Worm (Caenorhabditis elegans) whole organism, mixed stage, embryonic: ENCODE results near the gene ints-13.

ENCODE experiments used
- bed-3 ChIP-seq: fragments of 200-800 bp; sonication (Bioruptor generic); optimal IDR thresholded peaks from 3 replicates; lab custom pipeline; 2018; ENCODE audit warnings: mild to moderate bottlenecking, missing genetic modification characterization, moderate library complexity, missing compliant biosample characterization
- blmp-1 ChIP-seq: fragments of 150-350 bp; optimal IDR thresholded peaks from 2 replicates; lab custom pipeline; 2014; ENCODE audit warnings: missing biosample characterization, missing genetic modification characterization
- ceh-39 ChIP-seq: fragments of 150-350 bp; optimal IDR thresholded peaks from 2 replicates; lab custom pipeline; 2014; ENCODE audit warnings: missing biosample characterization, missing genetic modification characterization
- ceh-43 ChIP-seq: fragments of 200-800 bp; sonication (Bioruptor generic); optimal IDR thresholded peaks from 2 replicates; lab custom pipeline; 2018; ENCODE audit warnings: mild to moderate bottlenecking, missing genetic modification characterization, moderate library complexity, missing compliant biosample characterization
- ceh-83 ChIP-seq: fragments of 200-800 bp; sonication (Bioruptor generic); optimal IDR thresholded peaks from 2 replicates; lab custom pipeline; 2018; ENCODE audit warnings: mild to moderate bottlenecking, missing genetic modification characterization, missing compliant biosample characterization
- ces-1 ChIP-seq: fragments of 150-350 bp; optimal IDR thresholded peaks from 2 replicates; lab custom pipeline; 2014; ENCODE audit warnings: missing biosample characterization, missing genetic modification reagents, missing genetic modification characterization
- cnd-1 ChIP-seq: fragments of 200-800 bp; sonication (Bioruptor generic); optimal IDR thresholded peaks from 2 replicates; lab custom pipeline; 2018; ENCODE audit warnings: mild to moderate bottlenecking, missing genetic modification characterization, missing compliant biosample characterization
- drap-1 ChIP-seq: fragments of 200-800 bp; sonication (Bioruptor generic); optimal IDR thresholded peaks from 3 replicates; lab custom pipeline; 2018; ENCODE audit warnings: mild to moderate bottlenecking, missing genetic modification characterization, missing compliant biosample characterization
- elt-1 ChIP-seq: sonication (generic microtip); optimal IDR thresholded peaks from 2 replicates; lab custom pipeline; 2017; ENCODE audit warnings: missing genetic modification characterization, mild to moderate bottlenecking, missing compliant biosample characterization, antibody characterized with exemption, moderate library complexity, borderline replicate concordance; ENCODE audit not compliant: insufficient read depth
- elt-3 ChIP-seq: fragments of 150-350 bp; optimal IDR thresholded peaks from 2 replicates; lab custom pipeline; 2014; ENCODE audit warnings: missing biosample characterization, missing genetic modification characterization
- ham-2 ChIP-seq: fragments of 200-800 bp; sonication (Bioruptor generic); optimal IDR thresholded peaks from 2 replicates; lab custom pipeline; 2018; ENCODE audit warnings: mild to moderate bottlenecking, missing genetic modification characterization, missing compliant biosample characterization
- hlh-1 ChIP-seq: fragments of 150-350 bp; optimal IDR thresholded peaks from 2 replicates; lab custom pipeline; 2014; ENCODE audit warnings: missing biosample characterization, missing genetic modification reagents, missing genetic modification characterization
- lin-13 ChIP-seq: fragments of 150-350 bp; optimal IDR thresholded peaks from 2 replicates; lab custom pipeline; 2014; ENCODE audit warnings: missing biosample characterization, missing genetic modification characterization
- lin-32 ChIP-seq: fragments of 200-800 bp; sonication (Bioruptor generic); optimal IDR thresholded peaks from 2 replicates; lab custom pipeline; 2018; ENCODE audit warnings: mild to moderate bottlenecking, missing genetic modification characterization, missing compliant biosample characterization
- mab-5 ChIP-seq: fragments of 150-350 bp; optimal IDR thresholded peaks from 2 replicates; lab custom pipeline; 2014; ENCODE audit warnings: missing biosample characterization, missing genetic modification characterization
- mep-1 ChIP-seq: fragments of 150-350 bp; optimal IDR thresholded peaks from 2 replicates; lab custom pipeline; 2017; ENCODE audit warnings: missing biosample characterization, missing genetic modification reagents, missing genetic modification characterization, inconsistent platforms
- mls-2 ChIP-seq: sonication (generic microtip); optimal IDR thresholded peaks from 2 replicates; lab custom pipeline; 2016; ENCODE audit warnings: mild to moderate bottlenecking, missing genetic modification characterization, moderate library complexity, missing compliant biosample characterization
- nhr-12 ChIP-seq: fragments of 150-350 bp; optimal IDR thresholded peaks from 2 replicates; lab custom pipeline; 2014; ENCODE audit warnings: missing biosample characterization, missing genetic modification characterization
- nhr-2 ChIP-seq: fragments of 150-350 bp; optimal IDR thresholded peaks from 2 replicates; lab custom pipeline; 2014; ENCODE audit warnings: missing biosample characterization, missing genetic modification characterization
- nhr-237 ChIP-seq: fragments of 150-350 bp; optimal IDR thresholded peaks from 2 replicates; lab custom pipeline; 2014; ENCODE audit warnings: missing biosample characterization, missing genetic modification characterization
- nhr-28 ChIP-seq: fragments of 150-350 bp; optimal IDR thresholded peaks from 2 replicates; lab custom pipeline; 2014; ENCODE audit warnings: missing biosample characterization, missing genetic modification characterization
- nhr-76 ChIP-seq: sonication (generic microtip); optimal IDR thresholded peaks from 2 replicates; lab custom pipeline; 2017; ENCODE audit warnings: missing biosample characterization, missing genetic modification characterization
- pha-4 ChIP-seq: fragments of 150-350 bp; optimal IDR thresholded peaks from 2 replicates; lab custom pipeline; 2018; ENCODE audit warnings: missing biosample characterization, missing genetic modification reagents, missing genetic modification characterization
- sem-2 ChIP-seq: fragments of 200-800 bp; sonication (Bioruptor generic); optimal IDR thresholded peaks from 2 replicates; lab custom pipeline; 2018; ENCODE audit warnings: mild to moderate bottlenecking, missing genetic modification characterization, missing compliant biosample characterization
- snpc-4 ChIP-seq: fragments of 150-350 bp; optimal IDR thresholded peaks from 2 replicates; lab custom pipeline; 2014; ENCODE audit warnings: missing biosample characterization, missing genetic modification characterization
- sptf-1 ChIP-seq: sonication (generic microtip); optimal IDR thresholded peaks from 2 replicates; lab custom pipeline; 2017; ENCODE audit warnings: mild to moderate bottlenecking, missing genetic modification characterization, moderate library complexity, missing compliant biosample characterization
- tbx-8 ChIP-seq: fragments of 200-800 bp; sonication (Bioruptor generic); optimal IDR thresholded peaks from 2 replicates; lab custom pipeline; 2018; ENCODE audit warnings: mild to moderate bottlenecking, missing genetic modification characterization, moderate library complexity, missing compliant biosample characterization
- unc-120 ChIP-seq: sonication (generic microtip); optimal IDR thresholded peaks from 2 replicates; lab custom pipeline; 2017; ENCODE audit warnings: missing genetic modification characterization, missing compliant biosample characterization; ENCODE audit not compliant: poor library complexity, severe bottlenecking
- unc-39 ChIP-seq: fragments of 150-350 bp; optimal IDR thresholded peaks from 2 replicates; lab custom pipeline; 2014; ENCODE audit warnings: missing biosample characterization, missing genetic modification characterization
- zip-8 ChIP-seq: fragments of 150-350 bp; optimal IDR thresholded peaks from 2 replicates; lab custom pipeline; 2014; ENCODE audit warnings: missing biosample characterization, missing genetic modification characterization

Gene ints-13

ce11 chrIV:231673-232072 is 5.6 kb downstream of the ints-13 start, which contains the start of gene gtf-2H1:
Gene gtf-2H1 (minus strand): TSS chrIV:231773.
- TF ChIP-seq mab-5 (tag; lab: Kevin White, UChicago), result no peak
- TF ChIP-seq blmp-1 (tag; lab: Kevin White, UChicago), result no peak
- no peak for TF ChIP-seq unc-120
- no peak for TF ChIP-seq mep-1 (tag; lab: Kevin White, UChicago)
- TF ChIP-seq ceh-83 (GFP tag; lab: Kevin White, UChicago), result no peak
- TF ChIP-seq ham-2 (GFP tag; lab: Kevin White, UChicago), result no peak
- no peak for TF ChIP-seq hlh-1 (tag; lab: Kevin White, UChicago)
- no peak for TF ChIP-seq sptf-1
- no peak for TF ChIP-seq nhr-28 (tag; lab: Kevin White, UChicago)
- no peak for TF ChIP-seq lin-13 (tag; lab: Kevin White, UChicago)
- no peak for TF ChIP-seq unc-39
- TF ChIP-seq snpc-4 (tag; lab: Kevin White, UChicago), result no peak
- TF ChIP-seq elt-1 (tag; lab: Kevin White, UChicago), result no peak
- no peak for TF ChIP-seq nhr-237 (tag; lab: Kevin White, UChicago)

ce11 chrIV:218252-218651 is 19.0 kb downstream of the ints-13 start, which contains the start of gene prdx-6:
Gene prdx-6 (plus strand): TSS chrIV:218552.
- no peak for TF ChIP-seq unc-39
- TF ChIP-seq mep-1 (tag; lab: Kevin White, UChicago), result no peak
- no peak for TF ChIP-seq mls-2 (tag; lab: Kevin White, UChicago)
- no peak for TF ChIP-seq ceh-83 (GFP tag; lab: Kevin White, UChicago)
- TF ChIP-seq ceh-43 (GFP tag; lab: Kevin White, UChicago), result no peak
- TF ChIP-seq mab-5 (tag; lab: Kevin White, UChicago), result no peak
- TF ChIP-seq ham-2 (GFP tag; lab: Kevin White, UChicago), result no peak
- TF ChIP-seq snpc-4 (tag; lab: Kevin White, UChicago), result no peak
- TF ChIP-seq nhr-237 (tag; lab: Kevin White, UChicago), result no peak
- no peak for TF ChIP-seq zip-8 (tag; lab: Kevin White, UChicago)
- no peak for TF ChIP-seq bed-3 (GFP tag; lab: Kevin White, UChicago)
- TF ChIP-seq drap-1, result no peak
- TF ChIP-seq lin-13 (tag; lab: Kevin White, UChicago), result no peak
- no peak for TF ChIP-seq pha-4 (tag; lab: Kevin White, UChicago)

ce11 chrIV:210591-210990 is 26.7 kb downstream of the ints-13 start:
- TF ChIP-seq bed-3 (GFP tag; lab: Kevin White, UChicago) (no peak), unc-120 (peak; percentile 81), ceh-83 (GFP tag; lab: Kevin White, UChicago) (no peak), pha-4 (tag; lab: Kevin White, UChicago) (peak; percentile 9), ceh-39 (tag; lab: Kevin White, UChicago) (no peak), nhr-76 (no peak), nhr-2 (tag; lab: Kevin White, UChicago) (no peak), elt-3 (tag; lab: Kevin White, UChicago) (peak; percentile 64), nhr-12 (tag; lab: Kevin White, UChicago) (no peak), ceh-43 (GFP tag; lab: Kevin White, UChicago) (no peak), drap-1 (no peak), ces-1 (GFP tag; lab: Kevin White, UChicago) (peak; percentile 28), hlh-1 (tag; lab: Kevin White, UChicago) (no peak), nhr-28 (tag; lab: Kevin White, UChicago) (no peak), mls-2 (tag; lab: Kevin White, UChicago) (no peak), snpc-4 (tag; lab: Kevin White, UChicago) (no peak)

- TF ChIP-seq sptf-1 (no peak), cnd-1 (tag; lab: Kevin White, UChicago) (no peak), lin-32 (GFP tag; lab: Kevin White, UChicago) (no peak), elt-3 (tag; lab: Kevin White, UChicago) (no peak), ceh-39 (tag; lab: Kevin White, UChicago) (no peak), mls-2 (tag; lab: Kevin White, UChicago) (no peak), mep-1 (tag; lab: Kevin White, UChicago) (no peak), ces-1 (GFP tag; lab: Kevin White, UChicago) (no peak), sem-2 (GFP tag; lab: Kevin White, UChicago) (no peak), ceh-43 (GFP tag; lab: Kevin White, UChicago) (no peak), hlh-1 (tag; lab: Kevin White, UChicago) (no peak), tbx-8 (GFP tag; lab: Kevin White, UChicago) (no peak), unc-39 (no peak)
Measured at ce11 chrIV:207885-208284, 29.4 kb downstream of the ints-13 start, which contains the start of gene Y38C1AA.1. Gene Y38C1AA.1 (plus strand): TSS chrIV:208185.
